Fruit fly (Drosophila melanogaster) whole organism: ENCODE results near the gene CG17778.

Source experiments
- CG8478 ChIP-seq: fragments of >200 bp; optimal IDR thresholded peaks from 2 replicates; lab custom pipeline; 2018; ENCODE audit warnings: inconsistent platforms
- Dll ChIP-seq: fragments of >200 bp; optimal IDR thresholded peaks from 2 replicates; lab custom pipeline; 2017
- pan ChIP-seq: fragments of >200 bp; optimal IDR thresholded peaks from 2 replicates; lab custom pipeline; 2017
- psq ChIP-seq: fragments of >200 bp; optimal IDR thresholded peaks from 2 replicates; lab custom pipeline; 2017

DNA sequence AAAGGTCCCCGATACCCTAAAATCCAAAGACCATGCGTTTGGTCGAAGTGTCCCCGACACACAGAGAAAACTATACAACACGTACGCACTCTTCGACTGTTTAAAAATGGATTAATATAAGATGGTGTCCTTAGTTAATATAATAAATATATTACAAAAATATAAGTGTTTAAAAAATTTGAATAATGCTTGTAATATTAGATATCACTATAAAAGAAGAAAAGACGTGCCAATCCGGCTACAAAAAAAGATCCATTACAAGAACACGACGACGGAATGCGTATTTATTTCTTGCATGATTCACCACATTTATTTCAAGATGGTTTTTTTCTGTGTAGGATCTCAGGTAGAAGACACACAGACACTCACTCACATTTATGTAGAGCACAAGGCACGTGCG, 36.6 kb upstream of the CG17778 start:
- TF ChIP-seq psq (lab: Kevin White, UChicago) (no peak), Dll (lab: Kevin White, UChicago) (no peak), pan (lab: Kevin White, UChicago) (no peak), CG8478 (lab: Kevin White, UChicago) (no peak)
